Fruit fly (Drosophila melanogaster): ENCODE measurements around the gene CG44574.

dm6 chr2L:5899170-5899708 is 15.7 kb downstream of the CG44574 start:
- TF ChIP-seq CG3065 (GFP tag; optimal IDR thresholded peaks at IDR 0.05) (no peak), Trl (optimal IDR thresholded peaks at IDR 0.05) (no peak), Trl (GFP tag; optimal IDR thresholded peaks at IDR 0.05) (no peak), CG4424 (GFP tag; optimal IDR thresholded peaks at IDR 0.05) (no peak), NC2α (GFP tag; optimal IDR thresholded peaks at IDR 0.05) (no peak), E2f2 (GFP tag; IDR thresholded peaks at IDR 0.05) (no peak), sob (GFP tag; IDR thresholded peaks at IDR 0.05) (no peak), D19B (GFP tag; optimal IDR thresholded peaks at IDR 0.05) (no peak), CG9609 (GFP tag; optimal IDR thresholded peaks at IDR 0.05) (no peak), CG3281 (GFP tag; optimal IDR thresholded peaks at IDR 0.05) (no peak), CG13424 (tag; optimal IDR thresholded peaks at IDR 0.05) (no peak), CG31365 (tag; optimal IDR thresholded peaks at IDR 0.05) (no peak), mld (GFP tag; IDR thresholded peaks at IDR 0.05; ENCODE audit: partially characterized antibody) (no peak), hbn (GFP tag; IDR thresholded peaks at IDR 0.05; ENCODE audit: partially characterized antibody) (no peak)
